Worm (Caenorhabditis elegans) whole organism, L2 larva: Measurements from ENCODE around the gene F58B4.2.

Experiments used
- blmp-1 ChIP-seq: sonication (generic microtip); optimal IDR thresholded peaks from 2 replicates; lab custom pipeline; 2017; ENCODE audit warnings: missing genetic modification characterization, mild to moderate bottlenecking, missing compliant biosample characterization, antibody characterized with exemption, moderate library complexity; ENCODE audit not compliant: insufficient read depth
- unc-39 ChIP-seq: fragments of 150-350 bp; optimal IDR thresholded peaks from 2 replicates; lab custom pipeline; 2014; ENCODE audit warnings: missing biosample characterization, missing genetic modification characterization

DNA sequence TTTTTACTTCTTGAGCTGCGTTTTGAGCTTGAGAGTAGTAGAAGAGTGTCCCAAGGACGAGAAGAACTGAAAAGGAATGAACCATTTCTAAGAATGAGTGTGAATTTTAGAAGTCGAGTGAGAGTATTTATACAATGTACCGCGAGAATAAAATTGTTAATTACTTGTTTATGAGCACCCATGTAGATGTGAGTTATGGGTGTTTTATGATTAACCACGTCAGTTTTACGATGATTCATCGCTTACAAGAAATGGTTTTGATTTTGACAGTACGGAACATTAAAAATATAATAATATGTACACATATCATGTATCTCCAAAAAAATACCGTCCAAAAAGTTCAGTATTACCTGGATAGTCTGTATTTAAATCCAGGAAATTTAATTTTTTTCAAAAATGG lies 36.1 kb upstream of the F58B4.2 start, which contains the start of gene clec-221:
- TF ChIP-seq blmp-1 (tag; lab: Kevin White, UChicago): no peak
- TF ChIP-seq unc-39 (tag; lab: Kevin White, UChicago): no peak
